Fruit fly (Drosophila melanogaster): Measurements from ENCODE around the gene CG15425.

CG15425 gene

DNA sequence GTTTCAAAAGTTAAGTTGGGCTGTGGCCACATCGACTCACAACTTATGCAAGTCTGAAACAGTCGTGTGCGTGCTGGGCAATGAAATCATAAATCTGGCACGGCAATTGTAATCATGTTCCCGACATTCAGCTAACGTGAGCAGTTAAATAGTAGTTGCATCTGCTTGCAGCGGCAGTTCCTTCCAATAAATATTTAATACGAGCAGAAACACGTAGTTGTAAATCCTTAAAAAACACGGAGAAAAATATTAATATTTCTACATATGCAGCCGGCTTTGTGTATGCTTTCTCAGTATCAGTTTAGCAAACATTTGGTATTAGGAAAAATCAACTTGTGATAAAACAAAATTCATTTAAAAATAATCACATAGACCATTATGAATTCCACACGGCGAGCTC is at the start of gene CG15425:
Gene CG15425 (plus strand): TSS at position 301 of the 400 bp plus-strand sequence.
- TF ChIP-seq Dll (optimal IDR thresholded peaks at IDR 0.05) = no peak
- no peak for TF ChIP-seq psq (optimal IDR thresholded peaks at IDR 0.05)
- no peak for TF ChIP-seq CG8478 (optimal IDR thresholded peaks at IDR 0.05)
- TF ChIP-seq pan (optimal IDR thresholded peaks at IDR 0.05) = no peak
- no peak for TF ChIP-seq EcR (GFP tag; optimal IDR thresholded peaks at IDR 0.05)
- no peak for TF ChIP-seq usp (GFP tag; optimal IDR thresholded peaks at IDR 0.05)

DNA sequence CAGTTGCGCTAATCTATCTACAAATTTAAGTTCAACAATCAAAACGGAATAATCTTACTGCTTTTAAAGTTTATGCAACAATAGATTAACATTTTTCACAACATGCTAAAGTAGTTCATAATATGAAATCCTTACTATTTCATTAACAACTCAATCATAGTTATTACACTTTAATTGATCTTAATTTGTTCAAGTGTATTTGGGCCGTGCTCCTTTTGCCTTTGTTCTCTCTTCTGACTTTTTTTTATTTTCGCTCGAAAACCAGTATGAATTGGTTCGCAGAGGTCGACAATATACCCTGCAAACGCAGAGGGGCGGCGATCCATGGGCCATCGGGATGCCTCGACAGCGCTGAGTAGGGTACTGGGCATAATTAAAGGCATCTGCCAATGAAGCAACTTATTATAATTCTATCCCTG is 46.0 kb upstream of the CG15425 start:
- no peak for TF ChIP-seq pan (optimal IDR thresholded peaks at IDR 0.05)
- no peak for TF ChIP-seq Dll (optimal IDR thresholded peaks at IDR 0.05)
- no peak for TF ChIP-seq CG8478 (optimal IDR thresholded peaks at IDR 0.05)
- no peak for TF ChIP-seq EcR (GFP tag; optimal IDR thresholded peaks at IDR 0.05)
- no peak for TF ChIP-seq usp (GFP tag; optimal IDR thresholded peaks at IDR 0.05)
- TF ChIP-seq psq (optimal IDR thresholded peaks at IDR 0.05) = no peak

DNA sequence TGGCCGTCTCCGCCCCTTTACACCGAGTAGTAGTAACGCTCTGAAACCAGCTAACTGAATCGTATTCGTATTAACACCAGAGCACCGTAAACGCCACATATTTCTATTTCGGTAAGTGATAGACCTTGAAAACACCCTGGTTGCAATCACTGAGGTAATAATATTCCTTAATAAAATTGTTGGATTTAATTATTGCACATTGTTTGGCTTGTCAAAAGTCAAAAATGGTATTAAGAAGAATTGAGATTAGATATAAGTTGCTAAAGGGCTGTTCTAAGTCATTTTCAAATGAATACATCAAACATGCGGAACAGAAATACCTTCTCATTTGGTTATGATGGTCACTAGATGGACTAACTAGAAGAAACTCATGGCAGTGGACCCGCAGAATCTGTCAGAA is 38.6 kb upstream of the CG15425 start:
- TF ChIP-seq CG8478 (optimal IDR thresholded peaks at IDR 0.05) (no peak), usp (GFP tag; optimal IDR thresholded peaks at IDR 0.05) (no peak), EcR (GFP tag; optimal IDR thresholded peaks at IDR 0.05) (no peak), psq (optimal IDR thresholded peaks at IDR 0.05) (no peak), pan (optimal IDR thresholded peaks at IDR 0.05) (no peak), Dll (optimal IDR thresholded peaks at IDR 0.05) (no peak)

DNA sequence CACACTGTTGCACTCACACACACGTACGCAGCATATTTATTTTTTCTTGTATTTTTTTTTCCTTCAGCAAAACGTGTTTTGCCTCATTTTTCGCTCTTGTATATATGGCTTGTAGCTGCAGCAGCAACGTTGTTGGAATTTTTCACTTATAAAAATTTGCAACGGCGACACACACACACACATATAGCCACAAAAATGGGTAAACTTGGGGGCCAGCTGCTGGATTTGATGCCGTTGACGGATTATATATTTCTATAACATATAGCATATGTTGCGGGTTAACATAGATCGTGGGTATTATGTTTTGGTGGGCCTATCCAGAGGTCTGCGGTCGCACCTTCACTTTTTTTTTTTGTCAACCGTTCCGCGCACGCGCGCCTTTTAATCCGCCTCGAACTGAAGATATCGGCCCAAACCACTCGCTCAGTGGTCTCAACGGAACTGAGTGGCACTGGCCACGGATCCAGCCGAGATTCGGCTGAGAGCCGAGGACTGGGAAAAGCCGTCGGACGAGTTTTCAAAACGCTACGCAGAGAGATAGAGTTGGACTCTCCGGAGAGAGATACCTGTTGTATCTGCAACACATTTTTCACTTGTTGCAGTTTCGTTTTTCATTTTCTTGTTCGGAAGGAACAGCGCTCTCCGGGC is 35.9 kb upstream of the CG15425 start, which contains the start of gene ft:
Gene ft (minus strand): TSS at position 443 of the 648 bp plus-strand sequence.
- TF ChIP-seq CG8478 (optimal IDR thresholded peaks at IDR 0.05) (no peak), Dll (optimal IDR thresholded peaks at IDR 0.05) (no peak), psq (optimal IDR thresholded peaks at IDR 0.05) (no peak), EcR (GFP tag; optimal IDR thresholded peaks at IDR 0.05) (no peak), pan (optimal IDR thresholded peaks at IDR 0.05) (no peak), usp (GFP tag; optimal IDR thresholded peaks at IDR 0.05) (no peak)

DNA sequence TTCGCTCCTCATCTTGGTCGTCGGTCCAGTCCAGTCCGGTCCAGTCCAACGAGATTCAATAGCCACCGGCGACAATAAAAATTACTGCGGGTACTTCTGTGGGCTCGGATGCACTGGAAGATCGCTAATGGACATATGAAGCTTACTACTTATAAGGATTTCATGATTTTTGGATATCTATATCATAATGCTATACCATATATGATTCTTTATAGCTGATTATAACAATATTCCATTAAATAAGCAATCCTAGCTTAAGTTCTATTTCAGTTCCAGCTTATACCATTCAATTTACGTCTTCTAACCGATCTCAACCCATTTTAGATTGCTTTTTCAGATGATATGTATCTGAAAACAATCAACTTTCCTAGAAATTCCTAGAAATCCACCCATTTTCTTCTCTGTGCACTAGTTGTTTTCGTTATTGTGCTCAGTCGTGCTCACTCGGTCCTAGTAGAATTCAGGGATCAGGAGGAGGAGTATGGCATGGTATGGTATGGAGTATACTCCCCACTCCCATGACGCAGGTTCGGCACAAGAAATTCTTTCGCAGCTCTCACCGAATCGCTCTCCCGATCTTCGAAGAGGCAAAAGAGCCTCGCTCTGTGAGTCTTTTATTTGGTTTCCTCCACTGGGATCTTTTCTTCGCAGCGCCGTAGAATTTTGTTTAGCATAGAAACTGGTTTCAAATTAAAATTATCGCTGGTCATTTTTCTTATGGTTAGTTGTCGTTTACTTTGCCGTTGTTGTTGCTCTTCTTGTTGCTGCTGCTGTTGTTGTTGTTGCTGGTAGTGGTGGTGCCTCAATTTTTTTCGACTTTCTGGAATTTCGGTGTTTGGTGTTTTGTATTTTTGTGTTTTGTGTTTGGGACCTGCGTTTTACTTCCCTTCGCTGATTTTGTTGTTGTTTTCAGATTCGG is 35.1 kb upstream of the CG15425 start:
- TF ChIP-seq CG8478 (optimal IDR thresholded peaks at IDR 0.05) (no peak), psq (optimal IDR thresholded peaks at IDR 0.05) (no peak), EcR (GFP tag; optimal IDR thresholded peaks at IDR 0.05) (no peak), usp (GFP tag; optimal IDR thresholded peaks at IDR 0.05) (no peak), Dll (optimal IDR thresholded peaks at IDR 0.05) (no peak), pan (optimal IDR thresholded peaks at IDR 0.05) (no peak)

DNA sequence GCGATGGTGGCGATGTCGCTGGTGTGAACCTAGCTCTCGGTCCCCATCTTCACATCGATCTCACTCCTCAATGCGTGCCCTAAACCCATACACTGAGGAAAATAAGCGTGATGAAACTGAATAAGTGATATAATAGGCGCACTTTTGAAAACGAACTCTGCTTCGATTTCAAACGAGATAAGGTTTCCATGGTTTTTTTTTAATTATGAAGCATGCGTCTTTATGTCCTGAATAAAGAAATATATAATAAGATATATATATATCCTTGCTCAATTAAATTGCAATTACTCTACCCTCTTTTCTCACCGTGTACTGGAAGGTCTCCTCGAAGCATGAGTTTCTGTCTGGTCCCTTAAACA is 34.5 kb upstream of the CG15425 start:
- no peak for TF ChIP-seq Dll (optimal IDR thresholded peaks at IDR 0.05)
- TF ChIP-seq usp (GFP tag; optimal IDR thresholded peaks at IDR 0.05) = no peak

DNA sequence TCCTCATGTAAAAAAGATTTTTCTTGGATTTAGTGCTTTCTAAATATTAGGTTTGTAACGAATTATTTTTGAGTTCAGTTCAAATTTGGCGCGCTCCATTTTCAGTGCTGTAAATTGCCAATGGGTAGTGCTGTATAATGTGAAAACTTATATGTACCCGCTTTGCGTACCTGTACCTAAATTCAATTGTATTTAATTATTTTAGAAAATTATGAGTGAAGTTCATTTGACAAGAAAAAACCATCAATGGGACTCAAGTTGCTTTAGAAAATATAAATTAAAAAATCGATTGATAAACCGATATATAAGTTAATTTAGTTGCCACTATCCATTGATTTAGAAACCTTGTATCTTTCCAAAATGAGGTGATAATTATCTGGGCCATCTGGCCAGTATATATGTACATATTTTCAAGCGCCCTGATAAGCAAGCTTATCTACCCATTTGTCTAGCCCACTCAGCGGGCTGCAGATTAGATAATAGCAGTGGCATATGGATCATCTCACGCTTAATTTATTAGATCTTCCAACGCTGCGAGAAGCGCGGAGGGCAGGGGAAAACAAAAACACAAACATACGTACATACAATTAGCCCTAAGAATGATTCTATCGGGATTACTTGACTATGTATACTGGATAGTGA is 33.1 kb upstream of the CG15425 start:
- TF ChIP-seq EcR (GFP tag; optimal IDR thresholded peaks at IDR 0.05) = no peak
- TF ChIP-seq CG8478 (optimal IDR thresholded peaks at IDR 0.05) = no peak
- TF ChIP-seq usp (GFP tag; optimal IDR thresholded peaks at IDR 0.05) = no peak
- TF ChIP-seq pan (optimal IDR thresholded peaks at IDR 0.05) = no peak
- no peak for TF ChIP-seq Dll (optimal IDR thresholded peaks at IDR 0.05)

DNA sequence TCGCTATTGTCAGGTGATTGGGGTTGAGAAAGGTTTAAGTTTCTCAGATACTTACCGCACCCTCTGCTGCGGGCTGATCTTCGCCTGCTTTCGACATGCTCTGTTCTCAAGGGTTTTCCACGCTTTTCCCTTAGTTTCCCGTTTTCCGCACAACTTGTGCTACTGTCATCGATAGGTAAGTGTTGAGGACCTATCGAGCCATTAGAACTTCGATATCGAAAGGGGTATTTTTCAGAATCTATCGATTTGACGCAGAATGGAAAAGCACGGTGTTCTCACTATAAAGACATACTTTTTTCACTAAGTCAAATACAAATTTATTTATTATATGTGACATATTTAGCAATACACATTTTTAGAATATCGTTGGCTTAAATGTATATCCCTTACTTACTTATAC is 30.6 kb upstream of the CG15425 start, which contains the start of gene CG3702:
Gene CG3702 (minus strand): TSS at position 306 of the 400 bp plus-strand sequence.
- TF ChIP-seq psq (optimal IDR thresholded peaks at IDR 0.05) (no peak), Dll (optimal IDR thresholded peaks at IDR 0.05) (no peak), EcR (GFP tag; optimal IDR thresholded peaks at IDR 0.05) (no peak), CG8478 (optimal IDR thresholded peaks at IDR 0.05) (no peak), pan (optimal IDR thresholded peaks at IDR 0.05) (no peak), usp (GFP tag; optimal IDR thresholded peaks at IDR 0.05) (no peak)

DNA sequence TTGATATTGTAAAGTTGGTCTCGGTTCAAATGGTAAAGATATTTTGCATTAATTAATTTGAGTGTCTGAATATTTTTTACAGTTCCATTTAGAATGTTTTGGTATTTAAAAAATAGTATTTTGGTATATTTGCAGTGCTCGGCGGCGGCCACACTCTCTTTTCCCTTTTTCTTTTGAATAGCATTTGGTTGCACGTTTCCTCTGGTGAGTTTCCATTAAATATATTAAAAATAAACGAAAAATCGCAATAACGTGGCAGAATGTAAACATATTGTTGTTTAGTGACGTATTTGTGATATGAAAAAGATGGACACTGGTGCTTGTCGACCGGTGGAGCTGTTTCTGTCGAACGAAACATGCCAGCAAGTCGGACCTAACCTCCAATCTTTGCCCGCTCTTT is 29.8 kb upstream of the CG15425 start, which contains the start of gene RpL40:
Gene RpL40 (plus strand): TSS at position 154 of the 400 bp plus-strand sequence.
- TF ChIP-seq Dll (optimal IDR thresholded peaks at IDR 0.05) = no peak
- TF ChIP-seq usp (GFP tag; optimal IDR thresholded peaks at IDR 0.05) = no peak
- no peak for TF ChIP-seq CG8478 (optimal IDR thresholded peaks at IDR 0.05)
- no peak for TF ChIP-seq pan (optimal IDR thresholded peaks at IDR 0.05)

DNA sequence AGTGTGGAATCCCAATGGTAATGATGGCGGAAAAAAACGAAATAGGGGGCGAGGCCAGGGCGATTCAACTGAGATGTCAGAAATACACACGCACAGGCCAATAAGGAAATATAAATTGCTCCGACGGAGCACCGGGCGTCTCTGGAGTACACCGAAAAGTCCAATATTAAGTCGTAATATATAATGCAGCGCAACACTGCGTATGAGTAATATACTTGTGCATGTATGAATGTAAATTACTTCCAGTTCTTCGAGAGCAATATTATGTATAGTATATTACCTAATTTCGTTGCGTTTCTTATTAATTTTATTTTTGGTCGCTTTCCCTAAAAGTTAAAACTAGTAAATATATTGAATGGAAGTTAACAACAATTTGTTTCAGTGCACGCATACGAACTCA is 26.8 kb upstream of the CG15425 start:
- TF ChIP-seq usp (GFP tag; optimal IDR thresholded peaks at IDR 0.05) (no peak), psq (optimal IDR thresholded peaks at IDR 0.05) (no peak), CG8478 (optimal IDR thresholded peaks at IDR 0.05) (no peak), pan (optimal IDR thresholded peaks at IDR 0.05) (no peak), EcR (GFP tag; optimal IDR thresholded peaks at IDR 0.05) (no peak), Dll (optimal IDR thresholded peaks at IDR 0.05) (no peak)

DNA sequence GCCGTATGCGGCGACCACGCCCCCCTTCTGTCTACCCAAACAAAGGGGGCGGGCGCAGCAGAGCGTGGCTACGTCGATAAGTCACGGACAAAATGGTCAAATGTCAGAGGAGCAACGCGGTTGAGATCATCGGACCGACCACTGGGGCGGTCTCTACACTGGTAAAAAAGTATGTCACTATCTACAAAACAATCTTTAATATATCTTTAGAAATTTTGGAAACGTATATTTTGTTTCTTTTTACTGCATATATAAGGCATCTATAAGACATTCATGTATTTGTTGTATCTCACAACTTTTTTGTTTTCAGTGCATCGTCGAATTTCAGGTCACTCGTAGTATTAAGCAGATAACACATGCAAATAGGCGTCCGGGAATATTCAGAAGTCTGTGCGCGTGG is 15.9 kb upstream of the CG15425 start:
- TF ChIP-seq CG8478 (optimal IDR thresholded peaks at IDR 0.05) (no peak), Dll (optimal IDR thresholded peaks at IDR 0.05) (no peak), usp (GFP tag; optimal IDR thresholded peaks at IDR 0.05) (no peak), psq (optimal IDR thresholded peaks at IDR 0.05) (no peak), EcR (GFP tag; optimal IDR thresholded peaks at IDR 0.05) (no peak), pan (optimal IDR thresholded peaks at IDR 0.05) (no peak)

DNA sequence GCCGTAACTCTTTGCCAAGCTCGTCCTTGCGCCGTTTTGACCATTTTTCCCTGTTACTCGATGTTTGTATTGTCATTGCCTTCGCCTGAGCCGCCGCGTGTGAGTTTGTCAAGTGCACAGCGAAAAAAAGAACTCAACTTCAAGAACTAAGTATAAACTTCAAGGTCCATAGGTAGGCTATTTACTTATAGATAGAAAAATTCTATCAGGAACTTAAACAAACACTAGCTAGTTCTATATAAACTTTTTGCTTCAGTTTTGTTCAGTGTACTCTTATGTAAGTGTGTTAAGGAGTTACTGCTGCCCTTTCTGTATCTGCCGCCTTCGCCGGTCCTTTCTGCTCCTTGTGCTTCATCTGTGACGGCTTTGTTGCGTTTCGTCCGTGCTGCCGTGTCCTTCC is 11.0 kb upstream of the CG15425 start:
- TF ChIP-seq EcR (GFP tag; optimal IDR thresholded peaks at IDR 0.05) (no peak), psq (optimal IDR thresholded peaks at IDR 0.05) (no peak), CG8478 (optimal IDR thresholded peaks at IDR 0.05) (no peak), usp (GFP tag; optimal IDR thresholded peaks at IDR 0.05) (no peak), Dll (optimal IDR thresholded peaks at IDR 0.05) (no peak), pan (optimal IDR thresholded peaks at IDR 0.05) (no peak)

Data from whole organism.